Fruit fly (Drosophila melanogaster): Measurements from ENCODE around the gene CG4743.

DNA sequence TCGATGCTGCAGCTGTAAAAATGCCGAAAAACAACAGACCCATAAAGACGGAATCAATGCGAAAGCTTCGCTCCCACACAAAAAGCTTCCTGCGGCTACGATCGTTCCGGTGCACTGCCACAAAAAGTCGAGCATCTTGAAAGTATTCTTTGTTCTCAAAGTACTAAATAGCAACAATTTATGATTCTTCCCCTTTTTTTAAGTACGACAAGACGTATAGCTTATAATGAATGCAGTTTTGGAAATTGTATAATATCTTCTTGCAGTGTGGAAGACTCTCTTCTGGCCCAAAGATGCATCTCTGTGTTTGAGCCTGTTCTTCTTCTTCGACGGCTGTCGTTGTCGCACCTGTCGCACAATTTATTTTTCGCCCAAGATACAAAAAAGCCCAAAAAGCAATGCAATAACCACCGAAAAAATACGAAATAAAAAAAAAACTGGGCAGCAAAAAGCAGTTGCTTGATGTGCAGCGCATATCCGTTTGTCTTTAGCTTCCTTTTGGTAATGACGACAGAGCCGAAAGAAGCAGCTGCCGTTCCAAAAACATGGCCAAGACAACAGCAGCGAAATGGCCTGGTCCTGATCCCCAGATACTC lies 46.4 kb downstream of the CG4743 start:
- TF ChIP-seq CG7101 (tag; optimal IDR thresholded peaks at IDR 0.05) = no peak
- no peak for TF ChIP-seq CG7045 (GFP tag; optimal IDR thresholded peaks at IDR 0.05)

All from whole organism, adult.